Fruit fly (Drosophila melanogaster) whole organism, embryonic: ENCODE results near the gene Hip1.

Source experiments
- BtbVII ChIP-seq: fragments of 200-800 bp; sonication (Bioruptor generic); optimal IDR thresholded peaks from 3 replicates; lab custom pipeline; 2017; ENCODE audit warnings: missing biosample characterization, mild to moderate bottlenecking, missing genetic modification characterization
- CG11456 ChIP-seq: fragments of 200-800 bp; sonication (Bioruptor generic); IDR thresholded peaks from 3 replicates; pipeline ENCODE4 v1.3.6; 2022; ENCODE audit warnings: missing biosample characterization, missing genetic modification characterization
- CG12071 ChIP-seq: fragments of 200-800 bp; sonication (Bioruptor generic); optimal IDR thresholded peaks from 3 replicates; lab custom pipeline; 2018; ENCODE audit warnings: missing biosample characterization, mild to moderate bottlenecking, missing genetic modification characterization
- CG12104 ChIP-seq: fragments of 200-800 bp; sonication (Bioruptor generic); optimal IDR thresholded peaks from 3 replicates; lab custom pipeline; 2016; ENCODE audit warnings: missing biosample characterization, missing genetic modification characterization
- CG12942 ChIP-seq: fragments of 200-800 bp; sonication (Bioruptor generic); optimal IDR thresholded peaks from 3 replicates; lab custom pipeline; 2016; ENCODE audit warnings: missing biosample characterization, missing genetic modification characterization
- CG14050 ChIP-seq: fragments of 200-800 bp; sonication (Bioruptor generic); IDR thresholded peaks from 3 replicates; pipeline ENCODE4 v1.3.6; 2022; ENCODE audit warnings: missing biosample characterization, missing genetic modification characterization
- CG15011 ChIP-seq: fragments of 200-800 bp; sonication (Bioruptor generic); optimal IDR thresholded peaks from 3 replicates; lab custom pipeline; 2018; ENCODE audit warnings: missing biosample characterization, mild to moderate bottlenecking, missing genetic modification characterization
- CG1529 ChIP-seq: fragments of 200-800 bp; sonication (Bioruptor generic); optimal IDR thresholded peaks from 3 replicates; lab custom pipeline; 2018; ENCODE audit warnings: missing biosample characterization, missing genetic modification characterization
- CG15479 ChIP-seq: fragments of 200-800 bp; sonication (Bioruptor generic); optimal IDR thresholded peaks from 3 replicates; lab custom pipeline; 2019; ENCODE audit warnings: missing biosample characterization, mild to moderate bottlenecking, missing genetic modification characterization, moderate library complexity
- CG2116 ChIP-seq: fragments of 200-800 bp; sonication (Bioruptor generic); optimal IDR thresholded peaks from 3 replicates; lab custom pipeline; 2018; ENCODE audit warnings: missing biosample characterization, mild to moderate bottlenecking, missing genetic modification characterization
- CG2120 ChIP-seq: fragments of 200-800 bp; sonication (Bioruptor generic); optimal IDR thresholded peaks from 3 replicates; lab custom pipeline; 2016; ENCODE audit warnings: missing biosample characterization, missing genetic modification characterization
- CG4282 ChIP-seq: fragments of 200-800 bp; sonication (Bioruptor generic); optimal IDR thresholded peaks from 2 replicates; lab custom pipeline; 2016; ENCODE audit warnings: missing biosample characterization, missing genetic modification characterization
- CG7839 ChIP-seq: fragments of 200-800 bp; sonication (Bioruptor generic); optimal IDR thresholded peaks from 3 replicates; lab custom pipeline; 2018; ENCODE audit warnings: missing biosample characterization, mild to moderate bottlenecking, missing genetic modification characterization, moderate library complexity
- CG8290 ChIP-seq, 3 experiments: fragments of 200-800 bp; sonication (Bioruptor generic); optimal IDR thresholded peaks; 2 replicates each; lab custom pipeline; 2016 to 2019; ENCODE audit warnings: missing biosample characterization in 3 of 3, missing genetic modification characterization in 3 of 3, mild to moderate bottlenecking in 2 of 3, moderate library complexity in 1 of 3
- CG9437 ChIP-seq: fragments of 200-800 bp; sonication (Bioruptor generic); optimal IDR thresholded peaks from 2 replicates; lab custom pipeline; 2018; ENCODE audit warnings: missing biosample characterization, mild to moderate bottlenecking, missing genetic modification characterization
- D19A ChIP-seq: fragments of 200-800 bp; optimal IDR thresholded peaks from 3 replicates; lab custom pipeline; 2019; ENCODE audit warnings: missing biosample characterization, mild to moderate bottlenecking, missing genetic modification characterization, moderate library complexity
- Deaf1 ChIP-seq: fragments of 200-800 bp; optimal IDR thresholded peaks from 3 replicates; lab custom pipeline; 2019; ENCODE audit warnings: missing biosample characterization, mild to moderate bottlenecking, missing genetic modification characterization, moderate library complexity
- Dip2 ChIP-seq: fragments of 200-800 bp; sonication (Bioruptor generic); IDR thresholded peaks from 2 replicates; pipeline ENCODE4 v1.3.6; 2022; ENCODE audit warnings: missing biosample characterization, missing genetic modification characterization
- Dref ChIP-seq: fragments of 200-800 bp; sonication (Bioruptor generic); IDR thresholded peaks from 2 replicates; pipeline ENCODE4 v1.3.6; 2022; ENCODE audit warnings: missing biosample characterization, missing genetic modification characterization
- Drgx ChIP-seq: fragments of 200-800 bp; sonication (Bioruptor generic); IDR thresholded peaks from 2 replicates; pipeline ENCODE4 v1.3.6; 2022; ENCODE audit warnings: missing biosample characterization, missing genetic modification characterization
- ERR ChIP-seq: fragments of 200-800 bp; sonication (Bioruptor generic); optimal IDR thresholded peaks from 2 replicates; lab custom pipeline; 2016; ENCODE audit warnings: missing biosample characterization, missing genetic modification characterization
- Ets97D ChIP-seq: fragments of 200-800 bp; sonication (Bioruptor generic); optimal IDR thresholded peaks from 3 replicates; lab custom pipeline; 2016; ENCODE audit warnings: missing biosample characterization, missing genetic modification characterization
- Fer2 ChIP-seq: fragments of 200-800 bp; sonication (Bioruptor generic); optimal IDR thresholded peaks from 2 replicates; lab custom pipeline; 2018; ENCODE audit warnings: missing biosample characterization, mild to moderate bottlenecking, missing genetic modification characterization, moderate library complexity
- H15 ChIP-seq: fragments of 200-800 bp; sonication (Bioruptor generic); IDR thresholded peaks from 3 replicates; pipeline ENCODE4 v1.3.6; 2022; ENCODE audit warnings: missing biosample characterization, missing genetic modification characterization
- H2.0 ChIP-seq: fragments of 200-800 bp; sonication (Bioruptor generic); IDR thresholded peaks from 2 replicates; pipeline ENCODE4 v1.3.6; 2022; ENCODE audit warnings: missing biosample characterization, missing genetic modification characterization
- HHEX ChIP-seq: fragments of 200-800 bp; sonication (Bioruptor generic); optimal IDR thresholded peaks from 3 replicates; lab custom pipeline; 2017; ENCODE audit warnings: missing biosample characterization, mild to moderate bottlenecking, missing genetic modification characterization, missing genetic modification reagents
- Hand ChIP-seq: fragments of 200-800 bp; sonication (Bioruptor generic); optimal IDR thresholded peaks from 2 replicates; lab custom pipeline; 2017; ENCODE audit warnings: mild to moderate bottlenecking, missing biosample characterization, missing genetic modification reagents, missing genetic modification characterization
- Hr78 ChIP-seq, 2 experiments: fragments of 200-800 bp in 1 of 2; fragments of >200 bp in 1 of 2; sonication (Bioruptor generic) in 1 of 2; optimal IDR thresholded peaks; 2 replicates each; lab custom pipeline; 2017 to 2019; ENCODE audit warnings: missing biosample characterization in 2 of 2, missing genetic modification characterization in 2 of 2, mild to moderate bottlenecking in 1 of 2, moderate library complexity in 1 of 2
- Lhr ChIP-seq: fragments of 200-800 bp; sonication (Bioruptor generic); optimal IDR thresholded peaks from 3 replicates; lab custom pipeline; 2017; ENCODE audit warnings: mild to moderate bottlenecking, missing biosample characterization, missing genetic modification reagents, missing genetic modification characterization
- Lim3 ChIP-seq: fragments of 200-800 bp; sonication (Bioruptor generic); IDR thresholded peaks from 2 replicates; pipeline ENCODE4 v1.3.6; 2022; ENCODE audit warnings: missing biosample characterization, missing genetic modification characterization
- Meics ChIP-seq: fragments of 200-800 bp; sonication (Bioruptor generic); optimal IDR thresholded peaks from 2 replicates; lab custom pipeline; 2017; ENCODE audit warnings: missing biosample characterization, mild to moderate bottlenecking, missing genetic modification characterization
- NfI ChIP-seq: fragments of 200-800 bp; sonication (Bioruptor generic); optimal IDR thresholded peaks from 3 replicates; lab custom pipeline; 2018; ENCODE audit warnings: missing biosample characterization, mild to moderate bottlenecking, missing genetic modification characterization, moderate library complexity
- Six4 ChIP-seq: fragments of 200-800 bp; sonication (Bioruptor generic); optimal IDR thresholded peaks from 2 replicates; lab custom pipeline; 2016; ENCODE audit warnings: missing biosample characterization, missing genetic modification characterization
- Sry-δ ChIP-seq: fragments of 200-800 bp; sonication (Bioruptor generic); optimal IDR thresholded peaks from 2 replicates; lab custom pipeline; 2016; ENCODE audit warnings: missing biosample characterization, missing genetic modification characterization
- Taf1 ChIP-seq: fragments of 200-800 bp; sonication (Bioruptor generic); IDR thresholded peaks from 2 replicates; pipeline ENCODE4 v1.3.6; 2022; ENCODE audit warnings: missing biosample characterization, missing genetic modification characterization
- Vsx1 ChIP-seq: fragments of 200-800 bp; sonication (Bioruptor generic); optimal IDR thresholded peaks from 2 replicates; lab custom pipeline; 2017; ENCODE audit warnings: missing biosample characterization, mild to moderate bottlenecking, missing genetic modification characterization, missing genetic modification reagents
- YL-1 ChIP-seq: fragments of 200-800 bp; sonication (Bioruptor generic); optimal IDR thresholded peaks from 3 replicates; lab custom pipeline; 2017; ENCODE audit warnings: missing biosample characterization, mild to moderate bottlenecking, missing genetic modification characterization
- ab ChIP-seq: fragments of 200-800 bp; sonication (Bioruptor generic); optimal IDR thresholded peaks from 2 replicates; lab custom pipeline; 2016; ENCODE audit warnings: missing biosample characterization, missing genetic modification characterization
- ap ChIP-seq: fragments of 200-800 bp; sonication (Bioruptor generic); IDR thresholded peaks from 2 replicates; pipeline ENCODE4 v1.3.6; 2022; ENCODE audit warnings: missing biosample characterization, missing genetic modification characterization
- bowl ChIP-seq: fragments of 200-800 bp; sonication (Bioruptor generic); IDR thresholded peaks from 2 replicates; pipeline ENCODE4 v1.3.6; 2022; ENCODE audit warnings: missing biosample characterization, missing genetic modification characterization
- cad ChIP-seq: fragments of >200 bp; optimal IDR thresholded peaks from 2 replicates; lab custom pipeline; 2017; ENCODE audit warnings: missing biosample characterization, missing genetic modification characterization
- dati ChIP-seq: fragments of 200-800 bp; sonication (Bioruptor generic); IDR thresholded peaks from 2 replicates; pipeline ENCODE4 v1.3.6; 2022; ENCODE audit warnings: missing biosample characterization, missing genetic modification characterization
- dysf ChIP-seq: fragments of 200-800 bp; sonication (Bioruptor generic); IDR thresholded peaks from 3 replicates; pipeline ENCODE4 v1.3.6; 2022; ENCODE audit warnings: missing biosample characterization, missing genetic modification characterization
- inv ChIP-seq: fragments of 200-800 bp; sonication (Bioruptor generic); IDR thresholded peaks from 2 replicates; pipeline ENCODE4 v1.3.6; 2022; ENCODE audit warnings: missing biosample characterization, missing genetic modification characterization; ENCODE audit not compliant: partially characterized antibody
- kay ChIP-seq: fragments of 200-800 bp; sonication (Bioruptor generic); optimal IDR thresholded peaks from 2 replicates; lab custom pipeline; 2016; ENCODE audit warnings: missing biosample characterization, missing genetic modification characterization
- lola ChIP-seq, 3 experiments: fragments of >200 bp in 2 of 3; fragments of 200-800 bp in 1 of 3; sonication (Bioruptor generic) in 1 of 3; optimal IDR thresholded peaks; 2 replicates each; lab custom pipeline; 2017 to 2019; ENCODE audit warnings: missing biosample characterization in 3 of 3, missing genetic modification characterization in 3 of 3, mild to moderate bottlenecking in 1 of 3, moderate library complexity in 1 of 3
- sim ChIP-seq: fragments of 200-800 bp; sonication (Bioruptor generic); IDR thresholded peaks from 2 replicates; pipeline ENCODE4 v1.3.6; 2022; ENCODE audit warnings: missing biosample characterization, missing genetic modification characterization
- slp2 ChIP-seq: fragments of 200-800 bp; sonication (Bioruptor generic); optimal IDR thresholded peaks from 2 replicates; lab custom pipeline; 2016; ENCODE audit warnings: missing biosample characterization, missing genetic modification characterization
- sna ChIP-seq: fragments of 200-800 bp; sonication (Bioruptor generic); IDR thresholded peaks from 2 replicates; pipeline ENCODE4 v1.3.6; 2022; ENCODE audit warnings: missing biosample characterization, missing genetic modification characterization; ENCODE audit not compliant: partially characterized antibody
- toy ChIP-seq: fragments of 200-800 bp; sonication (Bioruptor generic); IDR thresholded peaks from 2 replicates; pipeline ENCODE4 v1.3.6; 2022; ENCODE audit warnings: missing biosample characterization, missing genetic modification characterization
- zfh1 ChIP-seq: fragments of 200-800 bp; sonication (Bioruptor generic); IDR thresholded peaks from 3 replicates; pipeline ENCODE4 v1.3.6; 2022; ENCODE audit warnings: missing biosample characterization, missing genetic modification characterization

The Hip1 gene

dm6 chr3L:12806290-12806743, 32.9 kb upstream of the Hip1 start (continued):
- TF ChIP-seq bowl (GFP tag; lab: Robert Waterston, UW) (no peak), Sry-δ (no peak), NfI (GFP tag; lab: Kevin White, UChicago) (peak; percentile 61), Drgx (GFP tag; lab: Robert Waterston, UW) (peak; percentile 66; the same call in 1 of the 2 replicates), BtbVII (peak; percentile 69), D19A (tag; lab: Kevin White, UChicago) (peak; percentile 76), CG12071 (GFP tag; lab: Kevin White, UChicago) (no peak), H15 (GFP tag; lab: Robert Waterston, UW) (no peak), inv (GFP tag; lab: Robert Waterston, UW) (no peak), Ets97D (GFP tag; lab: Kevin White, UChicago) (no peak), CG11456 (GFP tag; lab: Robert Waterston, UW) (no peak), CG9437 (peak; percentile 34), dysf (GFP tag; lab: Robert Waterston, UW) (peak; percentile 44; the same call in 1 of the 3 replicates), kay (GFP tag; lab: Kevin White, UChicago) (no peak), CG8290 (GFP tag; optimal IDR thresholded peaks at IDR 0.05; lab: Kevin White, UChicago) (no peak), CG8290 (tag; optimal IDR thresholded peaks at IDR 0.05; lab: Kevin White, UChicago) (peak in 1 of 2 experiments; percentile 39), Meics (GFP tag; lab: Kevin White, UChicago) (peak; percentile 58), CG12104 (no peak), ap (no peak), zfh1 (peak; percentile 38; the same call in 1 of the 3 replicates), CG2120 (GFP tag; lab: Kevin White, UChicago) (peak; percentile 40), dati (GFP tag; lab: Robert Waterston, UW) (no peak), CG12942 (GFP tag; lab: Kevin White, UChicago) (no peak), Deaf1 (peak; percentile 15), CG7839 (peak; percentile 63), Lim3 (GFP tag; lab: Robert Waterston, UW) (no peak), sim (no peak), lola (GFP tag; optimal IDR thresholded peaks at IDR 0.05; lab: Kevin White, UChicago) (peak in 1 of 3 experiments; percentile 39), CG2116 (GFP tag; lab: Kevin White, UChicago) (peak; percentile 27), Vsx1 (GFP tag; lab: Kevin White, UChicago) (no peak), Six4 (GFP tag; lab: Kevin White, UChicago) (peak; percentile 65), Dref (GFP tag; lab: Robert Waterston, UW) (no peak), slp2 (GFP tag; lab: Kevin White, UChicago) (no peak), HHEX (GFP tag; lab: Kevin White, UChicago) (no peak), CG14050 (no peak), ab (GFP tag; lab: Kevin White, UChicago) (no peak), H2.0 (GFP tag; lab: Robert Waterston, UW) (peak; percentile 27; the same call in 1 of the 2 replicates), toy (GFP tag; lab: Robert Waterston, UW) (no peak), ERR (GFP tag; lab: Kevin White, UChicago) (no peak), CG15011 (GFP tag; lab: Kevin White, UChicago) (no peak), CG15479 (GFP tag; lab: Kevin White, UChicago) (no peak), Hr78 (GFP tag; optimal IDR thresholded peaks at IDR 0.05; lab: Kevin White, UChicago) (no peak), sna (GFP tag; lab: Robert Waterston, UW) (no peak), Taf1 (GFP tag; lab: Robert Waterston, UW) (no peak), CG1529 (peak; percentile 20), CG4282 (GFP tag; lab: Kevin White, UChicago) (no peak), Fer2 (tag; lab: Kevin White, UChicago) (no peak), Lhr (GFP tag; lab: Kevin White, UChicago) (no peak), cad (GFP tag; lab: Kevin White, UChicago) (no peak), Dip2 (GFP tag; lab: Robert Waterston, UW) (no peak), YL-1 (peak; percentile 80), Hand (GFP tag; lab: Kevin White, UChicago) (peak; percentile 50)
